Fruit fly (Drosophila melanogaster) ovary, adult (tissue): Measurements from ENCODE around the gene Bre1.

ENCODE experiments used
- CG17801 ChIP-seq: fragments of 200-800 bp; optimal IDR thresholded peaks from 2 replicates; lab custom pipeline; 2019; ENCODE audit warnings: missing biosample characterization, mild to moderate bottlenecking, missing genetic modification characterization, moderate library complexity; ENCODE audit not compliant: partially characterized antibody

Gene Bre1

DNA sequence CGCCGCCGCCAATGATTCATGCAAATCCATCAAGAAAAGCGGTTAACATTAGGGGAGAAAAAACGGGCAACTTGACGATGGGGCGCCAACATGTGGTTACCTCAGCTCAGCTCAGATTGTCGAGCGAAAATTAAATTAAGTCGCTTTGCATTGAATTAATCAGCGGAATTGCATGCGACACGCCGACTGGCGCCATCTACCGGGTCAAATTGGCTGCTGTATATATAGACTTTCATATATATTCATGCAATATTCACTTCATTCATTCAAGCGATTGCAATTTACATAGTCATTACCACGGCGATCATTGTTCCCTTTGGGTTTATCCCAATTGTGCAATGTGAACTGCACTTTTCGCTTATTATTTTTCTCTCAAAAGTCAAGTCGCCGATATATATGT is 26.8 kb upstream of the Bre1 start:
- TF ChIP-seq CG17801 (GFP tag; lab: Kevin White, UChicago), result no peak

dm6 chr3L:5820039-5820438 is 26.0 kb upstream of the Bre1 start:
- TF ChIP-seq CG17801 (GFP tag; lab: Kevin White, UChicago), result no peak

- TF ChIP-seq CG17801 (GFP tag; lab: Kevin White, UChicago), result no peak
Observed at dm6 chr3L:5819310-5819709, 25.3 kb upstream of the Bre1 start.

dm6 chr3L:5817177-5817576 is 23.2 kb upstream of the Bre1 start:
- no peak for TF ChIP-seq CG17801 (GFP tag; lab: Kevin White, UChicago)

dm6 chr3L:5813016-5813415 is 19.0 kb upstream of the Bre1 start, which contains the start of gene mad2:
TSS of gene mad2 (minus strand) at chr3L:5813093.
- no peak for TF ChIP-seq CG17801 (GFP tag; lab: Kevin White, UChicago)

DNA sequence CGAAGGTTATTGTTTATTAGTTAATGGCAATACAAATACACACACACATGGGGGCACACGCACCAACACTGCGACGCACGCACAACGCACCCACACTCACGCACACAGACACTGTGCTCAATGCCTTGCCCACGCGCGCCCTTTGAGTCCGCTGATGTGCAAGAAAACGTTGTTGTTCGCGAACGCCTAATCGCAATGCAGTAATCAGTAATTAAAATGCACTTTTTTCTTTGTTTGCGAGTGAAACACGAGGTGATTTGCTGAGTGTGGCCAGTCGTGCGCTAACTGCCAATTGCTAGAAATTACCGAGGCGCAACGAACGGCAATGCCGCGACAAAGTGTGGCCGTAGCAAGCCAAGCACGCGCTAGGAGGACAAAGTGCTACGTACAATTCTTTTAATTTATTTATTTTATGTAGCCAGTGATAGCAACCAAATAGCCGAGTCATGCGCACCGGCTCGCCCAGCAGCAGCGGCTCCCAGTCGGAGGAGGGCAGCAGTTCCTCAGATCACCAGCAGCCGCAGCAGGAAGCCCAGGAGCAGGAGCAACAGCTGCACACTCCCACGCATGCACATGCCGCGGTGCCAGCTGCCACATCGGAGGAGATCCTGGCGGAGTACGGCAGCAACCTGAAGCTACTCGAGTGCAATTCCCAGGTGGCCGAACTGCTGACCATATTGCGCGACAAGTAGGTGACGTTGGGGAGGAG is 16.8 kb upstream of the Bre1 start, which contains the start of the genes S6k and kri:
Gene S6k (minus strand): TSS at position 299 of the 709 bp plus-strand sequence.
Gene kri (plus strand): TSS at position 341 of the 709 bp plus-strand sequence.
- TF ChIP-seq CG17801 (GFP tag; lab: Kevin White, UChicago), result peak; percentile 67

DNA sequence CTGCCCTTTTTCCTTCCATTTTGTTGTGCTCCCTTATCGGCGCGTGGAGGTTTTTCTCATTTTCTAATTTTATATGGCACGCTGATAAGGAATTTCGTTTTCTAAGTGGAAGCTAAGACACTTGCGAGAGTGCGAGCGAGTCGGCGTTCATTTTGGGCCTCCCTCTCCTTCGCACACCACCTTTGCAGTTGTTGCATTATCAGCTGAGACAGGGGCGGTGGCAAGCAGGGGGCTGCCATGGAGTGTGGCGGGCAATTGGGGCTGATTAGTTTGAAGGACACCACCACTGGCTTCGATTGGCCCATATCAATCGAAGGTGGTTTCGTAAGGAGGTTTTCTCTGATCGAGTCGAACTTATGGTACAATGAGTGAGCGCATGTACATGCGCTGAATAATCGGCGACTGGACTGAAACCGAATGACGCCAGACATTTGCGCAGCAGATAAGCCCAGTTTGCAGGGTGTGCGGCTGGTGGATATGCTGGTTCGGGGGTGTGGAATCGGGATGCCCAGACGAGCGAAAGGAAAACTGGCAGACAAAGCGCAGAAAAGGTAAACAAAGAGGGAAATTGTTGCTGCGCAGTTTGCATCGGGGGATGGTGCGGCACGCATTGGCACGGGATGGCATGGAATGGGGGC is 15.8 kb upstream of the Bre1 start:
- TF ChIP-seq CG17801 (GFP tag; lab: Kevin White, UChicago), result no peak

dm6 chr3L:5809201-5809584 is 15.2 kb upstream of the Bre1 start:
- TF ChIP-seq CG17801 (GFP tag; lab: Kevin White, UChicago), result no peak

DNA sequence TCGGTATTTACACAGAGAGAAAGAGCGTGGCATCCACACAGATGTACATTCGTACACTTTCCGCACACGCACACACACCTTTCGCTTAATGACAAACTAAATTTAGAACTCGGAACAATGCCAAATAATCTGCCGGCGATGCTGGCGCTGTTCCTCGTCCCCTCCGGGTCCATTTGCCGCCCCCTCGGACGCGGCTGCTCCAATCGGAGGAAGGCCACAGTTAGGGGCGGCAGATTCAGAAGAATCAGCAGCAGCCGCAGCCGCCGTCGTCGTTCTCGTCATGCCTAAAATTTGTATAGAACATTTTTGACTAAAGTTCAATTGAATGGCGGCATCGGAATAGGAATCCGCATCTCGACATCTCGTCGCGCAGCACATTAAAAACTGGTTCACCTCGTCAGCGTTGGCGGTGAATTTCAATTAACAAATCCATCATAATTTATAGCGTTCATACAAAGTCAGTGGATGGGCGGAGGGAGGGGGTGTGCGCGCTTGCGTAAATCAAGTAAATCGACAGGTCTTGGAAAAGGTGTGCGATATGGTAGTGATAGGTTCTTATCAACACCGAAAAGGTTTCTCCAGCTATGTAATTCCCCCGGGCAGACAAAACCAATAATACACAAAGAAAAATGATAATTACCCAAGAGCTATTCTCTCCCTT is 14.7 kb upstream of the Bre1 start:
- no peak for TF ChIP-seq CG17801 (GFP tag; lab: Kevin White, UChicago)

- TF ChIP-seq CG17801 (GFP tag; lab: Kevin White, UChicago), result no peak
Observed at dm6 chr3L:5808101-5808433, 14.1 kb upstream of the Bre1 start.

- no peak for TF ChIP-seq CG17801 (GFP tag; lab: Kevin White, UChicago)
Observed at dm6 chr3L:5807370-5808100, 13.5 kb upstream of the Bre1 start.

- no peak for TF ChIP-seq CG17801 (GFP tag; lab: Kevin White, UChicago)
Observed at dm6 chr3L:5802733-5803132, 8.7 kb upstream of the Bre1 start, which contains the start of gene CG42272. TSS of gene CG42272 (plus strand) at chr3L:5803033.

DNA sequence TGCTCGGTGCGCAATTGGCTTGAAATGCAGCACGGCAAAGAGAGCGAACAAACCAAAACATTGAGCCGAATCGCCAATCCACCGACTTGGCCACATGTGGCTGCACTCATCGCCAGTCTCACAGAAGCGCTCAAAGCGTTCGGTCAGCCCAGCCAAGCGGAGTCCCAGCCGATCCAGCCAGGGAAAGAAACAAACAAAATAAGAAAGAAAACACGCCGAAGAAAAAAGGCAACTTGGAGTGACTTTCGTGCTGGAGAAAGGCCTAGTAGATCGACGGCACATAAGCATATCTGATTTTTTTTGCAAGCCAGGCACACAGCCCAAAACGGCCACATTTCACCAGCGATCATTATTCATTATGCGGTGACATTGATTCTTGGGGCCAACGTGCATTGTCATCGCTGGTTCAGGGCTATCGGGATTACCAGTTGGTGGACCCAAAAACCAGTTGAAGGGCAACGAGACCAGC is 8.1 kb upstream of the Bre1 start:
- no peak for TF ChIP-seq CG17801 (GFP tag; lab: Kevin White, UChicago)

- no peak for TF ChIP-seq CG17801 (GFP tag; lab: Kevin White, UChicago)
Observed at dm6 chr3L:5797274-5797673, 3.3 kb upstream of the Bre1 start.

dm6 chr3L:5796493-5796998 is 2.6 kb upstream of the Bre1 start, which contains the start of gene Tektin-C:
TSS of gene Tektin-C (minus strand) at chr3L:5796543.
- no peak for TF ChIP-seq CG17801 (GFP tag; lab: Kevin White, UChicago)
